Worm (Caenorhabditis elegans) whole organism, midembryonic: ENCODE measurements around the gene Y43F8B.13.

Experiments
- T22C8.4 ChIP-seq: fragments of 200-800 bp; sonication (Bioruptor generic); IDR thresholded peaks from 2 replicates; pipeline ENCODE4 v1.3.6; 2022; ENCODE audit warnings: missing genetic modification characterization, missing compliant biosample characterization
- cog-1 ChIP-seq: sonication (generic microtip); optimal IDR thresholded peaks from 2 replicates; lab custom pipeline; 2016; ENCODE audit warnings: missing genetic modification characterization, missing compliant biosample characterization
- flt-1 ChIP-seq: fragments of 200-800 bp; sonication (Bioruptor generic); IDR thresholded peaks from 2 replicates; pipeline ENCODE4 v1.3.6; 2022; ENCODE audit warnings: missing genetic modification characterization, missing compliant biosample characterization
- klf-2 ChIP-seq: fragments of 200-800 bp; sonication (Bioruptor generic); conservative IDR thresholded peaks from 2 replicates; pipeline ENCODE4 v1.3.6; 2022; ENCODE audit warnings: missing genetic modification reagents, missing genetic modification characterization, missing compliant biosample characterization
- med-1 ChIP-seq: sonication (generic microtip); optimal IDR thresholded peaks from 2 replicates; lab custom pipeline; 2017; ENCODE audit warnings: missing genetic modification characterization, mild to moderate bottlenecking, missing compliant biosample characterization, antibody characterized with exemption, missing genetic modification reagents; ENCODE audit not compliant: insufficient read depth
- ref-1 ChIP-seq: fragments of 200-800 bp; sonication (Bioruptor generic); conservative IDR thresholded peaks from 2 replicates; pipeline ENCODE4 v1.3.6; 2022; ENCODE audit warnings: missing genetic modification reagents, missing genetic modification characterization, missing compliant biosample characterization
- tab-1 ChIP-seq: fragments of 200-800 bp; sonication (Bioruptor generic); IDR thresholded peaks from 2 replicates; pipeline ENCODE4 v1.3.6; 2022; ENCODE audit warnings: missing genetic modification characterization, missing compliant biosample characterization
- ztf-23 ChIP-seq: fragments of 200-800 bp; sonication (Bioruptor generic); IDR thresholded peaks from 2 replicates; pipeline ENCODE4 v1.3.6; 2022; ENCODE audit warnings: missing genetic modification reagents, missing genetic modification characterization, missing compliant biosample characterization
- ztf-29 ChIP-seq: fragments of 200-800 bp; sonication (Bioruptor generic); IDR thresholded peaks from 2 replicates; pipeline ENCODE4 v1.3.6; 2022; ENCODE audit warnings: missing genetic modification reagents, missing genetic modification characterization, missing compliant biosample characterization

Y43F8B.13 gene

DNA sequence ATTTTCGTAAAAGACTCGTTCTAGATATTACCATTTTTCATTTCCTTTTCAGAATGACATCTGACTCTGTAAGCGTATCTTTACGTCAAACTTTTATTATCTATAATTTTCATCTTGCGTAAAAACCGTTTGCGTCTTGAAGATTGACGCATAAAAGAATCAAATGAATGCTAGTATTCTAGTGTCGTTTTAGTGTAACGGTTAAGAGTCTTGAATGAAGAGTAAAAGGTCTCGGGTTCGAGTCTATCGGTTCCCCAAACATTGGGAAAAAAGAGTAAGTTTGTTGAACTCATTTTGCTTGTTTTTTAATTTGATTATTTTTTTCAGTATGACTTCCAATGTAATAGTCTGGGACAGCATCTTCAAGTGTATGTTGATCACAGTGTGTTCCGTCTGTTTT is 28.8 kb downstream of the Y43F8B.13 start, which contains the start of gene Y43F8B.17:
Gene Y43F8B.17, plus strand, starts transcription at position 215 of the 400 bp plus-strand sequence.
- no peak for TF ChIP-seq ref-1 (GFP tag; lab: Robert Waterston, UW)
- TF ChIP-seq ztf-23 (GFP tag; lab: Robert Waterston, UW), result no peak
- TF ChIP-seq tab-1 (GFP tag; lab: Robert Waterston, UW), result no peak
- TF ChIP-seq med-1, result no peak
- no peak for TF ChIP-seq klf-2 (GFP tag; lab: Robert Waterston, UW)
- no peak for TF ChIP-seq cog-1 (tag; lab: Kevin White, UChicago)
- TF ChIP-seq T22C8.4, result no peak
- TF ChIP-seq flt-1 (GFP tag; lab: Robert Waterston, UW), result no peak
- TF ChIP-seq ztf-29 (GFP tag; lab: Robert Waterston, UW), result no peak

ce11 chrV:19485261-19485660 is 29.5 kb downstream of the Y43F8B.13 start, which contains the start of gene Y43F8B.28:
TSS of gene Y43F8B.28 (plus strand) at chrV:19485319.
- TF ChIP-seq tab-1 (GFP tag; lab: Robert Waterston, UW), result no peak
- TF ChIP-seq med-1, result no peak
- TF ChIP-seq T22C8.4, result no peak
- TF ChIP-seq ztf-23 (GFP tag; lab: Robert Waterston, UW), result no peak
- no peak for TF ChIP-seq cog-1 (tag; lab: Kevin White, UChicago)

DNA sequence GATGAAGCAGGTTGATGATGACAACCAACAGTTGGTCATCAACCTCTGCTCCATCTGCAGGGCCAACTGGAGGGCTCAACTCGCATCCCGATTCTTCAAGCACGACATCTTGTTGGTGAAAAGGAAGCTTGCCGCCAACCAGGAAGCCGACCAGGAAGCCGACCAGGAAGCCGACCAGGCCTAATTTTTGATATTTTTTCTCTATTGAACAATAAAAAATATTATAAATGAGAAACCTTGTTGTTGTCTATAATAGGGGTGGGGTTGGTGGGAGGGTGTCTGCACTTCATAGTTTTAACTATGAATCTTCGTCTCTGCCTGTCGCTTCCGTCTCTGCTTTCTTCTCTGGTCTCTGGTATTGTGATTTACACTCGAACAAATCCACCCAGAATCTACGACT is 29.9 kb downstream of the Y43F8B.13 start, which contains the start of gene Y43F8B.18:
Gene Y43F8B.18, plus strand, starts transcription at position 301 of the 400 bp plus-strand sequence.
- TF ChIP-seq tab-1 (GFP tag; lab: Robert Waterston, UW), result no peak
- TF ChIP-seq klf-2 (GFP tag; lab: Robert Waterston, UW), result no peak
- no peak for TF ChIP-seq flt-1 (GFP tag; lab: Robert Waterston, UW)
- TF ChIP-seq T22C8.4, result no peak
- TF ChIP-seq med-1, result no peak
- no peak for TF ChIP-seq ztf-29 (GFP tag; lab: Robert Waterston, UW)
- TF ChIP-seq cog-1 (tag; lab: Kevin White, UChicago), result no peak
- no peak for TF ChIP-seq ref-1 (GFP tag; lab: Robert Waterston, UW)
- no peak for TF ChIP-seq ztf-23 (GFP tag; lab: Robert Waterston, UW)

- TF ChIP-seq klf-2 (GFP tag; lab: Robert Waterston, UW) (no peak), med-1 (no peak), ref-1 (GFP tag; lab: Robert Waterston, UW) (no peak), ztf-23 (GFP tag; lab: Robert Waterston, UW) (no peak), T22C8.4 (no peak), tab-1 (GFP tag; lab: Robert Waterston, UW) (no peak), ztf-29 (GFP tag; lab: Robert Waterston, UW) (no peak), flt-1 (GFP tag; lab: Robert Waterston, UW) (no peak), cog-1 (tag; lab: Kevin White, UChicago) (no peak)
Measured at ce11 chrV:19490461-19490860, 34.7 kb downstream of the Y43F8B.13 start, which contains the start of gene Y43F8B.7. TSS of gene Y43F8B.7 (plus strand) at chrV:19490761.

DNA sequence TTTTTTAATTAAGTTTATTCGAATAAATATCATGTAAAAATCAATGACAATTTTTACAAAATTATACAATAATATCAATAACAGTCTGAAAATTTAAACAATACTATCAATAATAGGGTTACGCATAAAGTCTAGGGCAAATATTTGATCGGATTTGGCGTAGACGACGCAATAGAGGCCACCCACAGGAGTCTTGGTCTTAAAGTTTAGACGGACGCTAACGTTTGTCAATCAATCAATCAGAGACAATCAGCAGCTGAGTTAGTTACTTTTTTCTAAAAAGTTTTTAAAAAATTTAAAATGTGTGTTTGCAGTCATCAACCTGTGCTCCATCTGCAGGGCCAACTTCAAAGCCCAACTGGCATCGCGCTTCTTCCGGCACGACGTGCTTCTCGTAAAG is 35.6 kb downstream of the Y43F8B.13 start, which contains the start of gene Y43F8B.29:
Gene Y43F8B.29, plus strand, starts transcription at position 301 of the 400 bp plus-strand sequence.
- TF ChIP-seq klf-2 (GFP tag; lab: Robert Waterston, UW), result no peak
- no peak for TF ChIP-seq tab-1 (GFP tag; lab: Robert Waterston, UW)

- TF ChIP-seq ztf-29 (GFP tag; lab: Robert Waterston, UW) (no peak), klf-2 (GFP tag; lab: Robert Waterston, UW) (no peak), tab-1 (GFP tag; lab: Robert Waterston, UW) (no peak), ztf-23 (GFP tag; lab: Robert Waterston, UW) (no peak), med-1 (no peak), flt-1 (GFP tag; lab: Robert Waterston, UW) (no peak), cog-1 (tag; lab: Kevin White, UChicago) (no peak), ref-1 (GFP tag; lab: Robert Waterston, UW) (no peak), T22C8.4 (no peak)
Measured at ce11 chrV:19495145-19495544, 39.4 kb downstream of the Y43F8B.13 start.

- TF ChIP-seq ztf-29 (GFP tag; lab: Robert Waterston, UW) (no peak), med-1 (no peak), ref-1 (GFP tag; lab: Robert Waterston, UW) (no peak), T22C8.4 (no peak)
Measured at ce11 chrV:19495587-19495986, 39.8 kb downstream of the Y43F8B.13 start, which contains the start of gene scl-21. TSS of gene scl-21 (minus strand) at chrV:19495687.

- TF ChIP-seq tab-1 (GFP tag; lab: Robert Waterston, UW), result no peak
- TF ChIP-seq med-1, result no peak
- TF ChIP-seq flt-1 (GFP tag; lab: Robert Waterston, UW), result no peak
- no peak for TF ChIP-seq T22C8.4
- TF ChIP-seq klf-2 (GFP tag; lab: Robert Waterston, UW), result no peak
- no peak for TF ChIP-seq cog-1 (tag; lab: Kevin White, UChicago)
- no peak for TF ChIP-seq ref-1 (GFP tag; lab: Robert Waterston, UW)
- no peak for TF ChIP-seq ztf-29 (GFP tag; lab: Robert Waterston, UW)
- TF ChIP-seq ztf-23 (GFP tag; lab: Robert Waterston, UW), result no peak
Measured at ce11 chrV:19497087-19497486, 41.3 kb downstream of the Y43F8B.13 start.

ce11 chrV:19501389-19501788 is 45.6 kb downstream of the Y43F8B.13 start:
- no peak for TF ChIP-seq med-1
- TF ChIP-seq cog-1 (tag; lab: Kevin White, UChicago), result no peak
- no peak for TF ChIP-seq ref-1 (GFP tag; lab: Robert Waterston, UW)
- no peak for TF ChIP-seq ztf-23 (GFP tag; lab: Robert Waterston, UW)
- TF ChIP-seq T22C8.4, result no peak
- no peak for TF ChIP-seq flt-1 (GFP tag; lab: Robert Waterston, UW)
- no peak for TF ChIP-seq ztf-29 (GFP tag; lab: Robert Waterston, UW)
- TF ChIP-seq tab-1 (GFP tag; lab: Robert Waterston, UW), result no peak
- TF ChIP-seq klf-2 (GFP tag; lab: Robert Waterston, UW), result no peak

- peak; percentile 58 for TF ChIP-seq ztf-29 (GFP tag; lab: Robert Waterston, UW)
- TF ChIP-seq med-1, result no peak
Measured at ce11 chrV:19502579-19503151, 46.9 kb downstream of the Y43F8B.13 start, which contains the start of gene Y43F8B.3. TSS of gene Y43F8B.3 (plus strand) at chrV:19503101.
